Fruit fly (Drosophila melanogaster) whole organism, embryonic: Measurements from ENCODE around the gene CG4783.

ENCODE experiments used
- Adf1 ChIP-seq: fragments of 200-800 bp; sonication (Bioruptor generic); IDR thresholded peaks from 2 replicates; pipeline ENCODE4 v1.3.6; 2022; ENCODE audit warnings: missing biosample characterization, missing genetic modification characterization
- BtbVII ChIP-seq: fragments of 200-800 bp; sonication (Bioruptor generic); optimal IDR thresholded peaks from 3 replicates; lab custom pipeline; 2017; ENCODE audit warnings: missing biosample characterization, mild to moderate bottlenecking, missing genetic modification characterization
- Bteb2 ChIP-seq: fragments of 200-800 bp; sonication (Bioruptor generic); optimal IDR thresholded peaks from 2 replicates; lab custom pipeline; 2016; ENCODE audit warnings: missing biosample characterization, missing genetic modification characterization
- CG1024 ChIP-seq: fragments of 200-800 bp; sonication (Bioruptor generic); IDR thresholded peaks from 2 replicates; pipeline ENCODE4 v1.3.6; 2022; ENCODE audit warnings: missing biosample characterization, missing genetic modification characterization
- CG12071 ChIP-seq: fragments of 200-800 bp; sonication (Bioruptor generic); optimal IDR thresholded peaks from 3 replicates; lab custom pipeline; 2018; ENCODE audit warnings: missing biosample characterization, mild to moderate bottlenecking, missing genetic modification characterization
- CG12219 ChIP-seq: fragments of 200-800 bp; sonication (Bioruptor generic); optimal IDR thresholded peaks from 3 replicates; lab custom pipeline; 2018; ENCODE audit warnings: missing biosample characterization, mild to moderate bottlenecking, missing genetic modification characterization
- CG12769 ChIP-seq: fragments of 200-800 bp; sonication (Bioruptor generic); optimal IDR thresholded peaks from 2 replicates; lab custom pipeline; 2019; ENCODE audit warnings: missing biosample characterization, mild to moderate bottlenecking, missing genetic modification characterization, moderate library complexity
- CG17361 ChIP-seq: fragments of 200-800 bp; sonication (Bioruptor generic); IDR thresholded peaks from 3 replicates; pipeline ENCODE4 v1.3.6; 2022; ENCODE audit warnings: missing biosample characterization, missing genetic modification characterization
- CG17568 ChIP-seq: fragments of 200-800 bp; sonication (Bioruptor generic); optimal IDR thresholded peaks from 2 replicates; lab custom pipeline; 2018; ENCODE audit warnings: missing biosample characterization, mild to moderate bottlenecking, missing genetic modification characterization, moderate library complexity
- CG17829 ChIP-seq: fragments of 200-800 bp; optimal IDR thresholded peaks from 2 replicates; lab custom pipeline; 2019; ENCODE audit warnings: missing biosample characterization, mild to moderate bottlenecking, missing genetic modification characterization, moderate library complexity
- CG18262 ChIP-seq: fragments of 200-800 bp; optimal IDR thresholded peaks from 3 replicates; lab custom pipeline; 2019; ENCODE audit warnings: missing biosample characterization, mild to moderate bottlenecking, missing genetic modification characterization, moderate library complexity
- CG18476 ChIP-seq: fragments of 200-800 bp; sonication (Bioruptor generic); optimal IDR thresholded peaks from 2 replicates; lab custom pipeline; 2016; ENCODE audit warnings: missing biosample characterization, mild to moderate bottlenecking, missing genetic modification characterization
- CG34422 ChIP-seq: fragments of 200-800 bp; sonication (Bioruptor generic); IDR thresholded peaks from 3 replicates; pipeline ENCODE4 v1.3.6; 2022; ENCODE audit warnings: missing biosample characterization, missing genetic modification characterization
- CG3726 ChIP-seq: fragments of 200-800 bp; sonication (Bioruptor generic); IDR thresholded peaks from 3 replicates; pipeline ENCODE4, ENCODE4 v1.3.6; 2022; ENCODE audit warnings: missing biosample characterization, missing genetic modification characterization
- CG43689 ChIP-seq: fragments of 200-800 bp; sonication (Bioruptor generic); IDR thresholded peaks from 2 replicates; pipeline ENCODE4 v1.3.6; 2022; ENCODE audit warnings: missing biosample characterization, missing genetic modification characterization
- CG6254 ChIP-seq: fragments of 200-800 bp; sonication (Bioruptor generic); optimal IDR thresholded peaks from 3 replicates; lab custom pipeline; 2017; ENCODE audit warnings: mild to moderate bottlenecking, missing biosample characterization, missing genetic modification reagents, missing genetic modification characterization
- CG6854 ChIP-seq: fragments of 200-800 bp; sonication (Bioruptor generic); optimal IDR thresholded peaks from 3 replicates; lab custom pipeline; 2017; ENCODE audit warnings: missing biosample characterization, mild to moderate bottlenecking, missing genetic modification characterization
- CG8089 ChIP-seq: fragments of 200-800 bp; sonication (Bioruptor generic); optimal IDR thresholded peaks from 3 replicates; lab custom pipeline; 2016; ENCODE audit warnings: missing biosample characterization, missing genetic modification characterization
- CG9215 ChIP-seq: fragments of 200-800 bp; sonication (Bioruptor generic); IDR thresholded peaks from 2 replicates; pipeline ENCODE4 v1.3.6; 2022; ENCODE audit warnings: missing biosample characterization, missing genetic modification characterization
- CTCF ChIP-seq: fragments of 200-800 bp; sonication (Bioruptor generic); optimal IDR thresholded peaks from 2 replicates; lab custom pipeline; 2017; ENCODE audit warnings: missing biosample characterization, mild to moderate bottlenecking, missing genetic modification characterization, moderate library complexity
- CrebB ChIP-seq: fragments of 200-800 bp; sonication (Bioruptor generic); optimal IDR thresholded peaks from 3 replicates; lab custom pipeline; 2018; ENCODE audit warnings: missing biosample characterization, mild to moderate bottlenecking, missing genetic modification characterization
- D19A ChIP-seq: fragments of 200-800 bp; optimal IDR thresholded peaks from 3 replicates; lab custom pipeline; 2019; ENCODE audit warnings: missing biosample characterization, mild to moderate bottlenecking, missing genetic modification characterization, moderate library complexity
- Dip3 ChIP-seq: fragments of 200-800 bp; sonication (Bioruptor generic); optimal IDR thresholded peaks from 3 replicates; lab custom pipeline; 2016; ENCODE audit warnings: missing biosample characterization, missing genetic modification characterization
- Ets65A ChIP-seq: fragments of 200-800 bp; sonication (Bioruptor generic); peaks from one replicate; lab custom pipeline; 2016; ENCODE audit warnings: missing biosample characterization, missing genetic modification characterization
- Fer2 ChIP-seq: fragments of 200-800 bp; sonication (Bioruptor generic); optimal IDR thresholded peaks from 2 replicates; lab custom pipeline; 2018; ENCODE audit warnings: missing biosample characterization, mild to moderate bottlenecking, missing genetic modification characterization, moderate library complexity
- H2.0 ChIP-seq: fragments of 200-800 bp; sonication (Bioruptor generic); IDR thresholded peaks from 2 replicates; pipeline ENCODE4 v1.3.6; 2022; ENCODE audit warnings: missing biosample characterization, missing genetic modification characterization
- HHEX ChIP-seq: fragments of 200-800 bp; sonication (Bioruptor generic); optimal IDR thresholded peaks from 3 replicates; lab custom pipeline; 2017; ENCODE audit warnings: missing biosample characterization, mild to moderate bottlenecking, missing genetic modification characterization, missing genetic modification reagents
- Kr ChIP-seq: fragments of 200-800 bp; sonication (Bioruptor generic); optimal IDR thresholded peaks from 2 replicates; lab custom pipeline; 2017; ENCODE audit warnings: missing biosample characterization, mild to moderate bottlenecking, missing genetic modification characterization
- Oli ChIP-seq: fragments of 200-800 bp; sonication (Bioruptor generic); optimal IDR thresholded peaks from 2 replicates; lab custom pipeline; 2018; ENCODE audit warnings: missing biosample characterization, mild to moderate bottlenecking, missing genetic modification characterization, moderate library complexity
- Usf ChIP-seq: fragments of 200-800 bp; sonication (Bioruptor generic); optimal IDR thresholded peaks from 2 replicates; lab custom pipeline; 2017; ENCODE audit warnings: missing genotype, missing biosample characterization, missing genetic modification characterization
- ato ChIP-seq: fragments of 200-800 bp; sonication (Bioruptor generic); IDR thresholded peaks from 2 replicates; pipeline ENCODE4 v1.3.6; 2022; ENCODE audit warnings: missing biosample characterization, missing genetic modification characterization; ENCODE audit not compliant: partially characterized antibody
- az2 ChIP-seq: fragments of 200-800 bp; sonication (Bioruptor generic); optimal IDR thresholded peaks from 3 replicates; lab custom pipeline; 2016; ENCODE audit warnings: missing biosample characterization, missing genetic modification characterization
- bcd ChIP-seq: fragments of 200-800 bp; sonication (Bioruptor generic); optimal IDR thresholded peaks from 2 replicates; lab custom pipeline; 2017; ENCODE audit warnings: missing biosample characterization, mild to moderate bottlenecking, missing genetic modification characterization
- br ChIP-seq: fragments of >200 bp; optimal IDR thresholded peaks from 2 replicates; lab custom pipeline; 2017
- crp ChIP-seq, 2 experiments: fragments of 200-800 bp; sonication (Bioruptor generic); optimal IDR thresholded peaks; 2 replicates in 1 of 2; 3 replicates in 1 of 2; lab custom pipeline; 2017; ENCODE audit warnings: missing biosample characterization in 2 of 2, missing genetic modification characterization in 2 of 2, mild to moderate bottlenecking in 1 of 2, moderate library complexity in 1 of 2
- dpn ChIP-seq, 2 experiments: fragments of 200-800 bp; sonication (Bioruptor generic); optimal IDR thresholded peaks; 3 replicates each; lab custom pipeline; 2016; ENCODE audit warnings: missing biosample characterization in 2 of 2, missing genetic modification characterization in 2 of 2
- exex ChIP-seq: fragments of 200-800 bp; sonication (Bioruptor generic); optimal IDR thresholded peaks from 4 replicates; lab custom pipeline; 2018; ENCODE audit warnings: missing biosample characterization, mild to moderate bottlenecking, missing genetic modification characterization, moderate library complexity
- jigr1 ChIP-seq: fragments of 200-800 bp; sonication (Bioruptor generic); IDR thresholded peaks from 3 replicates; pipeline ENCODE4 v1.3.6; 2022; ENCODE audit warnings: missing biosample characterization, missing genetic modification characterization
- kay ChIP-seq: fragments of 200-800 bp; sonication (Bioruptor generic); optimal IDR thresholded peaks from 2 replicates; lab custom pipeline; 2016; ENCODE audit warnings: missing biosample characterization, missing genetic modification characterization
- nmo ChIP-seq: fragments of 200-800 bp; sonication (Bioruptor generic); optimal IDR thresholded peaks from 2 replicates; lab custom pipeline; 2018; ENCODE audit warnings: missing biosample characterization, mild to moderate bottlenecking, missing genetic modification characterization, moderate library complexity
- onecut ChIP-seq: fragments of 200-800 bp; sonication (Bioruptor generic); IDR thresholded peaks from 2 replicates; pipeline ENCODE4 v1.3.6; 2022; ENCODE audit warnings: missing biosample characterization, missing genetic modification characterization
- otp ChIP-seq: fragments of 200-800 bp; sonication (Bioruptor generic); IDR thresholded peaks from 3 replicates; pipeline ENCODE4, ENCODE4 v1.3.6; 2022; ENCODE audit warnings: missing biosample characterization, missing genetic modification characterization
- pan ChIP-seq, 4 experiments: fragments of >200 bp in 3 of 4; fragments of 200-800 bp in 1 of 4; sonication (Bioruptor generic) in 1 of 4; optimal IDR thresholded peaks in 3 of 4; IDR thresholded peaks in 1 of 4; 2 replicates each; pipeline versions ENCODE4 v1.3.6 to Lab custom; 2017 to 2022; ENCODE audit warnings: missing biosample characterization in 2 of 4, missing genetic modification characterization in 2 of 4, mixed read lengths in 1 of 4
- row ChIP-seq: fragments of 200-800 bp; sonication (Bioruptor generic); IDR thresholded peaks from 3 replicates; pipeline ENCODE4 v1.3.6; 2022; ENCODE audit warnings: missing biosample characterization, missing genetic modification characterization
- seq ChIP-seq: fragments of 200-800 bp; sonication (Bioruptor generic); IDR thresholded peaks from 2 replicates; pipeline ENCODE4 v1.3.6; 2022; ENCODE audit warnings: missing biosample characterization, missing genetic modification characterization
- sisA ChIP-seq: fragments of 200-800 bp; sonication (Bioruptor generic); IDR thresholded peaks from 2 replicates; pipeline ENCODE4 v1.3.6; 2022; ENCODE audit warnings: missing biosample characterization, missing genetic modification characterization
- so ChIP-seq: fragments of 200-800 bp; sonication (Bioruptor generic); IDR thresholded peaks from 3 replicates; pipeline ENCODE4 v1.3.6; 2022; ENCODE audit warnings: missing biosample characterization, missing genetic modification characterization
- sr ChIP-seq: fragments of 200-800 bp; sonication (Bioruptor generic); IDR thresholded peaks from 3 replicates; pipeline ENCODE4 v1.3.6; 2022; ENCODE audit warnings: missing biosample characterization, missing genetic modification characterization
- twi ChIP-seq: fragments of 200-800 bp; optimal IDR thresholded peaks from 2 replicates; lab custom pipeline; 2019; ENCODE audit warnings: missing biosample characterization, mild to moderate bottlenecking, missing genetic modification characterization, moderate library complexity
- unpg ChIP-seq: fragments of 200-800 bp; sonication (Bioruptor generic); optimal IDR thresholded peaks from 3 replicates; lab custom pipeline; 2018; ENCODE audit warnings: missing biosample characterization, mild to moderate bottlenecking, missing genetic modification characterization, moderate library complexity
- usp ChIP-seq: fragments of >200 bp; optimal IDR thresholded peaks from 2 replicates; lab custom pipeline; 2017; ENCODE audit warnings: missing biosample characterization, missing genetic modification characterization

CG4783 gene

dm6 chr3R:19904865-19905373 lies 43.3 kb upstream of the CG4783 start, which contains the start of the genes Surf6 and RhoGAP92B (continued):
- TF ChIP-seq onecut (GFP tag; lab: Robert Waterston, UW), result no peak
- no peak for TF ChIP-seq ato
- peak; percentile 52 for TF ChIP-seq Adf1 (GFP tag; lab: Robert Waterston, UW)
- TF ChIP-seq otp (GFP tag; lab: Robert Waterston, UW), result no peak
- peak; percentile 8 for TF ChIP-seq Fer2 (tag; lab: Kevin White, UChicago)
- no peak for TF ChIP-seq CG34422
- peak; percentile 58 for TF ChIP-seq HHEX
- TF ChIP-seq kay (GFP tag; lab: Kevin White, UChicago), result peak; percentile 75
- TF ChIP-seq crp (GFP tag; optimal IDR thresholded peaks at IDR 0.05; lab: Kevin White, UChicago), result peak in 1 of 2 experiments; percentile 62
- TF ChIP-seq Bteb2 (GFP tag; lab: Kevin White, UChicago), result peak; percentile 58
- TF ChIP-seq CG12219 (GFP tag; lab: Kevin White, UChicago), result peak; percentile 10
- TF ChIP-seq seq, result peak; percentile 47; the same call in 1 of the 2 replicates
- TF ChIP-seq dpn (GFP tag; optimal IDR thresholded peaks at IDR 0.05; lab: Kevin White, UChicago), result peak; percentile 58 to 68
- no peak for TF ChIP-seq pan (optimal IDR thresholded peaks at IDR 0.05; lab: Kevin White, UChicago)
- peak in 1 of 2 experiments; percentile 30 for TF ChIP-seq pan (GFP tag; optimal IDR thresholded peaks at IDR 0.05 in 1 of 2, IDR thresholded peaks at IDR 0.05 in 1 of 2)
- peak; percentile 53 for TF ChIP-seq CG18262 (tag; lab: Kevin White, UChicago)
- TF ChIP-seq CG17829 (tag; lab: Kevin White, UChicago), result peak; percentile 77
- peak; percentile 52 for TF ChIP-seq CG6254
- TF ChIP-seq BtbVII (GFP tag; lab: Kevin White, UChicago), result peak; percentile 57
- TF ChIP-seq row (GFP tag; lab: Robert Waterston, UW), result peak; percentile 71
- peak; percentile 22 for TF ChIP-seq CG12071
- no peak for TF ChIP-seq CG43689 (GFP tag; lab: Robert Waterston, UW)
- TF ChIP-seq so (GFP tag; lab: Robert Waterston, UW), result peak; percentile 53; the same call in 1 of the 3 replicates
- peak; percentile 79 for TF ChIP-seq CG17568 (GFP tag; lab: Kevin White, UChicago)
- TF ChIP-seq sr, result no peak
- TF ChIP-seq Kr (GFP tag; lab: Kevin White, UChicago), result no peak
- peak; percentile 38 for TF ChIP-seq twi (tag; lab: Kevin White, UChicago)
- no peak for TF ChIP-seq H2.0
- peak; percentile 63; the same call in 2 of the 3 replicates for TF ChIP-seq CG17361 (GFP tag; lab: Robert Waterston, UW)
- TF ChIP-seq exex (tag; lab: Kevin White, UChicago), result peak; percentile 40
- TF ChIP-seq D19A, result peak; percentile 38
- TF ChIP-seq jigr1, result no peak
- peak; percentile 49 for TF ChIP-seq CG8089
- TF ChIP-seq CG1024, result no peak
- peak; percentile 11 for TF ChIP-seq CG6854 (GFP tag; lab: Kevin White, UChicago)
- no peak for TF ChIP-seq br (lab: Kevin White, UChicago)
- TF ChIP-seq CrebB (tag; lab: Kevin White, UChicago), result no peak
- peak; percentile 55 for TF ChIP-seq unpg (GFP tag; lab: Kevin White, UChicago)
- TF ChIP-seq CTCF (GFP tag; lab: Kevin White, UChicago), result peak; percentile 47
- TF ChIP-seq usp (GFP tag; lab: Kevin White, UChicago), result no peak
- peak; percentile 44 for TF ChIP-seq CG9215 (GFP tag; lab: Robert Waterston, UW)
- TF ChIP-seq az2 (GFP tag; lab: Kevin White, UChicago), result peak; percentile 55
- 0 out of 3 replicates have a peak, but pooled peaks have one; percentile 17 for TF ChIP-seq CG3726
- TF ChIP-seq nmo (GFP tag; lab: Kevin White, UChicago), result peak; percentile 86
- TF ChIP-seq Usf (GFP tag; lab: Kevin White, UChicago), result no peak
- peak; percentile 64 for TF ChIP-seq Dip3 (GFP tag; lab: Kevin White, UChicago)
- TF ChIP-seq Ets65A (GFP tag; lab: Kevin White, UChicago), result peak; percentile 94
- TF ChIP-seq sisA (GFP tag; lab: Robert Waterston, UW), result peak; percentile 36; the same call in 1 of the 2 replicates
- peak; percentile 59 for TF ChIP-seq Oli
- peak; percentile 22 for TF ChIP-seq CG12769 (tag; lab: Kevin White, UChicago)
- TF ChIP-seq bcd (GFP tag; lab: Kevin White, UChicago), result peak; percentile 59
- peak; percentile 23 for TF ChIP-seq CG18476
